Worm (Caenorhabditis elegans) whole organism, L2 larva: Measurements from ENCODE around the gene T24D5.3.

Source experiments
- blmp-1 ChIP-seq: sonication (generic microtip); optimal IDR thresholded peaks from 2 replicates; lab custom pipeline; 2017; ENCODE audit warnings: missing genetic modification characterization, mild to moderate bottlenecking, missing compliant biosample characterization, antibody characterized with exemption, moderate library complexity; ENCODE audit not compliant: insufficient read depth
- ceh-16 ChIP-seq: fragments of 150-350 bp; optimal IDR thresholded peaks from 2 replicates; lab custom pipeline; 2014; ENCODE audit warnings: missing biosample characterization, missing genetic modification characterization
- crh-2 ChIP-seq: sonication (generic microtip); optimal IDR thresholded peaks from 2 replicates; lab custom pipeline; 2017; ENCODE audit warnings: missing biosample characterization, missing genetic modification characterization
- elt-3 ChIP-seq: sonication (generic microtip); optimal IDR thresholded peaks from 2 replicates; lab custom pipeline; 2017; ENCODE audit warnings: missing biosample characterization, missing genetic modification characterization
- lin-11 ChIP-seq: fragments of 150-350 bp; sonication (generic microtip); optimal IDR thresholded peaks from 2 replicates; lab custom pipeline; 2014; ENCODE audit warnings: missing biosample characterization, missing genetic modification characterization, inconsistent platforms, mixed read lengths
- lin-39 ChIP-seq: fragments of 150-350 bp; optimal IDR thresholded peaks from 2 replicates; lab custom pipeline; 2014; ENCODE audit warnings: missing biosample characterization, missing genetic modification reagents, missing genetic modification characterization
- nhr-10 ChIP-seq: sonication (generic microtip); optimal IDR thresholded peaks from 2 replicates; lab custom pipeline; 2017; ENCODE audit warnings: missing biosample characterization, missing genetic modification characterization
- nhr-11 ChIP-seq: fragments of 150-350 bp; optimal IDR thresholded peaks from 2 replicates; lab custom pipeline; 2014; ENCODE audit warnings: missing biosample characterization, missing genetic modification characterization
- nhr-12 ChIP-seq: fragments of 150-350 bp; optimal IDR thresholded peaks from 2 replicates; lab custom pipeline; 2014; ENCODE audit warnings: missing biosample characterization, missing genetic modification characterization
- nhr-129 ChIP-seq: fragments of 150-350 bp; optimal IDR thresholded peaks from 2 replicates; lab custom pipeline; 2014; ENCODE audit warnings: missing biosample characterization, missing genetic modification characterization
- peb-1 ChIP-seq: fragments of 150-350 bp; optimal IDR thresholded peaks from 2 replicates; lab custom pipeline; 2014; ENCODE audit warnings: missing biosample characterization, missing genetic modification characterization
- sma-3 ChIP-seq: sonication (generic microtip); optimal IDR thresholded peaks from 2 replicates; lab custom pipeline; 2016; ENCODE audit warnings: missing genetic modification reagents, missing genetic modification characterization, missing compliant biosample characterization
- sma-9 ChIP-seq, 2 experiments: fragments of 150-350 bp in 1 of 2; sonication (generic microtip) in 1 of 2; optimal IDR thresholded peaks; 2 replicates each; lab custom pipeline; 2014 to 2016; ENCODE audit warnings: missing genetic modification characterization in 2 of 2, mild to moderate bottlenecking in 1 of 2, missing biosample characterization in 1 of 2, missing compliant biosample characterization in 1 of 2, missing genetic modification reagents in 1 of 2, moderate library complexity in 1 of 2
- unc-55 ChIP-seq: fragments of 150-350 bp; sonication (generic microtip); optimal IDR thresholded peaks from 3 replicates; lab custom pipeline; 2014; ENCODE audit warnings: missing biosample characterization, missing genetic modification reagents, missing genetic modification characterization
- unc-62 ChIP-seq: fragments of 150-350 bp; optimal IDR thresholded peaks from 2 replicates; lab custom pipeline; 2014; ENCODE audit warnings: missing biosample characterization, missing genetic modification reagents, missing genetic modification characterization
- ztf-1 ChIP-seq: fragments of 200-800 bp; sonication (Bioruptor generic); conservative IDR thresholded peaks from 2 replicates; pipeline ENCODE4 v1.3.6; 2022; ENCODE audit warnings: missing genetic modification characterization, missing compliant biosample characterization

T24D5.3 gene

ce11 chrX:12632657-12633056, 52.8 kb downstream of the T24D5.3 start:
- TF ChIP-seq lin-11 (tag; lab: Kevin White, UChicago) (no peak), nhr-10 (no peak), nhr-11 (no peak), ztf-1 (GFP tag; lab: Robert Waterston, UW) (no peak), unc-62 (no peak), peb-1 (tag; lab: Kevin White, UChicago) (no peak), sma-9 (GFP tag; optimal IDR thresholded peaks at IDR 0.05; lab: Kevin White, UChicago) (no peak), sma-9 (tag; optimal IDR thresholded peaks at IDR 0.05; lab: Kevin White, UChicago) (no peak), lin-39 (tag; lab: Kevin White, UChicago) (no peak), sma-3 (GFP tag; lab: Kevin White, UChicago) (no peak), blmp-1 (tag; lab: Kevin White, UChicago) (no peak), crh-2 (tag; lab: Kevin White, UChicago) (no peak), ceh-16 (no peak), nhr-12 (tag; lab: Kevin White, UChicago) (no peak), unc-55 (no peak), nhr-129 (tag; lab: Kevin White, UChicago) (no peak), elt-3 (tag; lab: Kevin White, UChicago) (no peak)
- TF ChIP-seq, all 48 proteins: peak for 0
